Fruit fly (Drosophila melanogaster) whole organism, embryonic: ENCODE data around the gene Pph13.

Source experiments
- Antp ChIP-seq: fragments of 200-800 bp; sonication (Bioruptor generic); optimal IDR thresholded peaks from 3 replicates; lab custom pipeline; 2016; ENCODE audit warnings: missing biosample characterization, missing genetic modification characterization
- Atf6 ChIP-seq: fragments of 200-800 bp; sonication (Bioruptor generic); IDR thresholded peaks from 2 replicates; pipeline ENCODE4 v1.3.6; 2022; ENCODE audit warnings: missing biosample characterization, missing genetic modification characterization
- B-H1 ChIP-seq: fragments of 200-800 bp; sonication (Bioruptor generic); IDR thresholded peaks from 3 replicates; pipeline ENCODE4 v1.3.6; 2022; ENCODE audit warnings: missing biosample characterization, missing genetic modification characterization
- CG13296 ChIP-seq: fragments of 200-800 bp; sonication (Bioruptor generic); optimal IDR thresholded peaks from 3 replicates; lab custom pipeline; 2018; ENCODE audit warnings: missing biosample characterization, mild to moderate bottlenecking, missing genetic modification characterization
- CG16863 ChIP-seq: fragments of 200-800 bp; sonication (Bioruptor generic); optimal IDR thresholded peaks from 3 replicates; lab custom pipeline; 2016; ENCODE audit warnings: missing biosample characterization, missing genetic modification characterization
- CG18011 ChIP-seq: fragments of 200-800 bp; sonication (Bioruptor generic); optimal IDR thresholded peaks from 2 replicates; lab custom pipeline; 2017; ENCODE audit warnings: missing biosample characterization, missing genetic modification characterization, mild to moderate bottlenecking, moderate library complexity, missing genotype
- CG18619 ChIP-seq: fragments of 200-800 bp; sonication (Bioruptor generic); optimal IDR thresholded peaks from 3 replicates; lab custom pipeline; 2017; ENCODE audit warnings: missing biosample characterization, mild to moderate bottlenecking, missing genetic modification characterization
- CG2120 ChIP-seq: fragments of 200-800 bp; sonication (Bioruptor generic); optimal IDR thresholded peaks from 3 replicates; lab custom pipeline; 2016; ENCODE audit warnings: missing biosample characterization, missing genetic modification characterization
- CG2875 ChIP-seq: fragments of 200-800 bp; sonication (Bioruptor generic); optimal IDR thresholded peaks from 2 replicates; lab custom pipeline; 2017; ENCODE audit warnings: missing biosample characterization, mild to moderate bottlenecking, missing genetic modification characterization, missing genetic modification reagents
- CG31388 ChIP-seq: fragments of 200-800 bp; sonication (Bioruptor generic); optimal IDR thresholded peaks from 2 replicates; lab custom pipeline; 2016; ENCODE audit warnings: missing biosample characterization, missing genetic modification characterization
- CG3407 ChIP-seq: fragments of 200-800 bp; sonication (Bioruptor generic); optimal IDR thresholded peaks from 2 replicates; lab custom pipeline; 2018; ENCODE audit warnings: missing biosample characterization, mild to moderate bottlenecking, missing genetic modification characterization
- CG4282 ChIP-seq: fragments of 200-800 bp; sonication (Bioruptor generic); optimal IDR thresholded peaks from 2 replicates; lab custom pipeline; 2016; ENCODE audit warnings: missing biosample characterization, missing genetic modification characterization
- CG6654 ChIP-seq: fragments of 200-800 bp; sonication (Bioruptor generic); optimal IDR thresholded peaks from 2 replicates; lab custom pipeline; 2017; ENCODE audit warnings: missing biosample characterization, mild to moderate bottlenecking, missing genetic modification characterization
- CG6813 ChIP-seq: fragments of 200-800 bp; sonication (Bioruptor generic); optimal IDR thresholded peaks from 2 replicates; lab custom pipeline; 2017; ENCODE audit warnings: missing biosample characterization, missing genetic modification characterization, mild to moderate bottlenecking, moderate library complexity, missing genetic modification reagents
- CG7928 ChIP-seq: fragments of 200-800 bp; sonication (Bioruptor generic); optimal IDR thresholded peaks from 2 replicates; lab custom pipeline; 2017; ENCODE audit warnings: missing biosample characterization, mild to moderate bottlenecking, missing genetic modification characterization
- CG9437 ChIP-seq: fragments of 200-800 bp; sonication (Bioruptor generic); optimal IDR thresholded peaks from 2 replicates; lab custom pipeline; 2018; ENCODE audit warnings: missing biosample characterization, mild to moderate bottlenecking, missing genetic modification characterization
- CG9797 ChIP-seq: fragments of 200-800 bp; sonication (Bioruptor generic); optimal IDR thresholded peaks from 3 replicates; lab custom pipeline; 2018; ENCODE audit warnings: missing biosample characterization, mild to moderate bottlenecking, missing genetic modification characterization
- CrebB ChIP-seq: fragments of 200-800 bp; sonication (Bioruptor generic); optimal IDR thresholded peaks from 3 replicates; lab custom pipeline; 2018; ENCODE audit warnings: missing biosample characterization, mild to moderate bottlenecking, missing genetic modification characterization
- Dek ChIP-seq: fragments of 200-800 bp; sonication (Bioruptor generic); optimal IDR thresholded peaks from 3 replicates; lab custom pipeline; 2019; ENCODE audit warnings: missing biosample characterization, mild to moderate bottlenecking, missing genetic modification characterization, moderate library complexity
- Drgx ChIP-seq: fragments of 200-800 bp; sonication (Bioruptor generic); IDR thresholded peaks from 2 replicates; pipeline ENCODE4 v1.3.6; 2022; ENCODE audit warnings: missing biosample characterization, missing genetic modification characterization
- Ets65A ChIP-seq: fragments of 200-800 bp; sonication (Bioruptor generic); peaks from one replicate; lab custom pipeline; 2016; ENCODE audit warnings: missing biosample characterization, missing genetic modification characterization
- Fer1 ChIP-seq: fragments of 200-800 bp; sonication (Bioruptor generic); optimal IDR thresholded peaks from 2 replicates; lab custom pipeline; 2017; ENCODE audit warnings: missing biosample characterization, mild to moderate bottlenecking, missing genetic modification characterization
- HHEX ChIP-seq: fragments of 200-800 bp; sonication (Bioruptor generic); optimal IDR thresholded peaks from 3 replicates; lab custom pipeline; 2017; ENCODE audit warnings: missing biosample characterization, mild to moderate bottlenecking, missing genetic modification characterization, missing genetic modification reagents
- HLH4C ChIP-seq: fragments of 200-800 bp; sonication (Bioruptor generic); IDR thresholded peaks from 3 replicates; pipeline ENCODE4 v1.3.6; 2022; ENCODE audit warnings: missing biosample characterization, missing genetic modification characterization; ENCODE audit not compliant: partially characterized antibody
- HmgD ChIP-seq: fragments of 200-800 bp; sonication (Bioruptor generic); optimal IDR thresholded peaks from 3 replicates; lab custom pipeline; 2016; ENCODE audit warnings: missing biosample characterization, missing genetic modification characterization
- Jarid2 ChIP-seq: fragments of 200-800 bp; sonication (Bioruptor generic); optimal IDR thresholded peaks from 3 replicates; lab custom pipeline; 2017; ENCODE audit warnings: mild to moderate bottlenecking, missing biosample characterization, missing genetic modification reagents, missing genetic modification characterization
- Kr ChIP-seq: fragments of 200-800 bp; sonication (Bioruptor generic); optimal IDR thresholded peaks from 2 replicates; lab custom pipeline; 2017; ENCODE audit warnings: missing biosample characterization, mild to moderate bottlenecking, missing genetic modification characterization
- Med ChIP-seq: fragments of 200-800 bp; sonication (Bioruptor generic); peaks from one replicate; lab custom pipeline; 2016; ENCODE audit warnings: missing biosample characterization, missing genetic modification characterization, mild to moderate bottlenecking, inconsistent platforms, moderate library complexity
- NK7.1 ChIP-seq: fragments of 200-800 bp; sonication (Bioruptor generic); optimal IDR thresholded peaks from 3 replicates; lab custom pipeline; 2016; ENCODE audit warnings: missing biosample characterization, missing genetic modification characterization
- Nf-YA ChIP-seq: fragments of 200-800 bp; sonication (Bioruptor generic); IDR thresholded peaks from 2 replicates; pipeline ENCODE4 v1.3.6; 2022; ENCODE audit warnings: missing biosample characterization, missing genetic modification characterization
- Poxn ChIP-seq: fragments of 200-800 bp; sonication (Bioruptor generic); IDR thresholded peaks from 2 replicates; pipeline ENCODE4 v1.3.6; 2022; ENCODE audit warnings: missing biosample characterization, missing genetic modification characterization
- Rfx ChIP-seq: fragments of 200-800 bp; sonication (Bioruptor generic); IDR thresholded peaks from 2 replicates; pipeline ENCODE4 v1.3.6; 2022; ENCODE audit warnings: missing biosample characterization, missing genetic modification characterization
- Rx ChIP-seq: fragments of 200-800 bp; sonication (Bioruptor generic); IDR thresholded peaks from 2 replicates; pipeline ENCODE4 v1.3.6; 2022; ENCODE audit warnings: missing biosample characterization, missing genetic modification characterization
- TFAM ChIP-seq: fragments of 200-800 bp; sonication (Bioruptor generic); optimal IDR thresholded peaks from 2 replicates; lab custom pipeline; 2017; ENCODE audit warnings: missing biosample characterization, missing genetic modification characterization, inconsistent platforms
- cg ChIP-seq: fragments of 200-800 bp; sonication (Bioruptor generic); optimal IDR thresholded peaks from 3 replicates; lab custom pipeline; 2019; ENCODE audit warnings: missing biosample characterization, mild to moderate bottlenecking, missing genetic modification characterization, moderate library complexity
- dm ChIP-seq: fragments of 200-800 bp; sonication (Bioruptor generic); optimal IDR thresholded peaks from 3 replicates; lab custom pipeline; 2016; ENCODE audit warnings: missing biosample characterization, missing genetic modification characterization
- dmrt99B ChIP-seq: fragments of 200-800 bp; sonication (Bioruptor generic); optimal IDR thresholded peaks from 2 replicates; lab custom pipeline; 2018; ENCODE audit warnings: missing biosample characterization, mild to moderate bottlenecking, missing genetic modification characterization, moderate library complexity
- emc ChIP-seq: fragments of 200-800 bp; sonication (Bioruptor generic); optimal IDR thresholded peaks from 2 replicates; lab custom pipeline; 2016; ENCODE audit warnings: missing biosample characterization, missing genetic modification characterization
- esg ChIP-seq: fragments of 200-800 bp; sonication (Bioruptor generic); conservative IDR thresholded peaks from 2 replicates; pipeline ENCODE4 v1.3.6; 2022; ENCODE audit warnings: missing biosample characterization, missing genetic modification characterization
- eve ChIP-seq, 2 experiments: fragments of >200 bp; optimal IDR thresholded peaks; 2 replicates each; lab custom pipeline; 2017; ENCODE audit warnings: missing biosample characterization in 2 of 2, missing genetic modification characterization in 2 of 2
- gfzf ChIP-seq: fragments of 200-800 bp; sonication (Bioruptor generic); optimal IDR thresholded peaks from 2 replicates; lab custom pipeline; 2016; ENCODE audit warnings: missing biosample characterization, mild to moderate bottlenecking, missing genetic modification characterization, moderate library complexity
- mirr ChIP-seq: fragments of 200-800 bp; sonication (Bioruptor generic); optimal IDR thresholded peaks from 3 replicates; lab custom pipeline; 2018; ENCODE audit warnings: missing biosample characterization, mild to moderate bottlenecking, missing genetic modification characterization
- nom ChIP-seq: fragments of 200-800 bp; sonication (Bioruptor generic); optimal IDR thresholded peaks from 2 replicates; lab custom pipeline; 2017; ENCODE audit warnings: missing biosample characterization, missing genetic modification characterization, mild to moderate bottlenecking, moderate library complexity, missing genetic modification reagents
- pb ChIP-seq: fragments of 200-800 bp; sonication (Bioruptor generic); optimal IDR thresholded peaks from 3 replicates; lab custom pipeline; 2016; ENCODE audit warnings: missing biosample characterization, missing genetic modification characterization
- pita ChIP-seq: fragments of 200-800 bp; sonication (Bioruptor generic); optimal IDR thresholded peaks from 2 replicates; lab custom pipeline; 2017; ENCODE audit warnings: missing biosample characterization, mild to moderate bottlenecking, missing genetic modification characterization
- sens ChIP-seq: fragments of 200-800 bp; sonication (Bioruptor generic); peaks from one replicate; lab custom pipeline; 2016; ENCODE audit warnings: missing biosample characterization, missing genetic modification characterization
- slou ChIP-seq: fragments of 200-800 bp; sonication (Bioruptor generic); optimal IDR thresholded peaks from 3 replicates; lab custom pipeline; 2016; ENCODE audit warnings: missing biosample characterization, missing genetic modification characterization
- sna ChIP-seq: fragments of 200-800 bp; sonication (Bioruptor generic); IDR thresholded peaks from 2 replicates; pipeline ENCODE4 v1.3.6; 2022; ENCODE audit warnings: missing biosample characterization, missing genetic modification characterization; ENCODE audit not compliant: partially characterized antibody
- sqz ChIP-seq: fragments of 200-800 bp; sonication (Bioruptor generic); optimal IDR thresholded peaks from 3 replicates; lab custom pipeline; 2018; ENCODE audit warnings: missing biosample characterization, mild to moderate bottlenecking, missing genetic modification characterization
- ssp ChIP-seq: fragments of 200-800 bp; sonication (Bioruptor generic); IDR thresholded peaks from 2 replicates; pipeline ENCODE4 v1.3.6; 2022; ENCODE audit warnings: missing biosample characterization, missing genetic modification characterization
- unc-4 ChIP-seq: fragments of 200-800 bp; sonication (Bioruptor generic); IDR thresholded peaks from 2 replicates; pipeline ENCODE4 v1.3.6; 2022; ENCODE audit warnings: missing biosample characterization, missing genetic modification characterization; ENCODE audit not compliant: partially characterized antibody
- zen2 ChIP-seq: fragments of 200-800 bp; sonication (Bioruptor generic); IDR thresholded peaks from 3 replicates; pipeline ENCODE4 v1.3.6; 2022; ENCODE audit warnings: missing biosample characterization, missing genetic modification characterization; ENCODE audit not compliant: partially characterized antibody
- zfh1 ChIP-seq: fragments of 200-800 bp; sonication (Bioruptor generic); IDR thresholded peaks from 3 replicates; pipeline ENCODE4 v1.3.6; 2022; ENCODE audit warnings: missing biosample characterization, missing genetic modification characterization

The Pph13 gene

DNA sequence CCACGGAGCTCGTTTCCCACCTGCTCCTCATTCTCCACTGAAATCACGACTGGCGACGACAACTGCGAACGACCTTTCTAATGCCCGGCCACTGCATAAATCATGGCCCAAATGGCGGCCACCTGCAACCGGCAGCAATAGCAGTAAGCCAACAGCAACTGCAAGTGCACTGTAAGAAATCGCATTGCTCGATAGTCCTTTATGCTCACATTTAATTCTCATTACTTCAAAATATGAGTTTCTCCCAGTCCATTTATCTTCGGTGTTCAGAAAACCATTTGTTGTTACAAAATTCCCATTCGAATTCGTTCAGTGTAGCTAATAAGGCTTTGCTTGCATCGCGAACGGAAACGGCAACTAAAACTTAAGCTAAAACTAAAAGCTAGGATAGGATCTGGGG is 26.8 kb downstream of the Pph13 start (continued):
- TF ChIP-seq CG13296 (GFP tag; lab: Kevin White, UChicago) (no peak), Fer1 (no peak), CG3407 (GFP tag; lab: Kevin White, UChicago) (no peak), Med (peak; percentile 60), NK7.1 (GFP tag; lab: Kevin White, UChicago) (no peak), TFAM (no peak), CG2120 (GFP tag; lab: Kevin White, UChicago) (no peak), Kr (no peak), CG18011 (GFP tag; lab: Kevin White, UChicago) (no peak), sna (GFP tag; lab: Robert Waterston, UW) (no peak), HLH4C (no peak), nom (GFP tag; lab: Kevin White, UChicago) (no peak), zen2 (GFP tag; lab: Robert Waterston, UW) (no peak), Drgx (GFP tag; lab: Robert Waterston, UW) (peak; percentile 87), pb (no peak), HHEX (GFP tag; lab: Kevin White, UChicago) (no peak), Poxn (GFP tag; lab: Robert Waterston, UW) (no peak), Ets65A (peak; percentile 92), HmgD (GFP tag; lab: Kevin White, UChicago) (no peak), Rfx (GFP tag; lab: Robert Waterston, UW) (no peak), sens (peak; percentile 72), emc (GFP tag; lab: Kevin White, UChicago) (no peak), mirr (GFP tag; lab: Kevin White, UChicago) (no peak), CrebB (tag; lab: Kevin White, UChicago) (no peak), CG4282 (GFP tag; lab: Kevin White, UChicago) (no peak), CG2875 (GFP tag; lab: Kevin White, UChicago) (no peak), zfh1 (GFP tag; lab: Robert Waterston, UW) (no peak), pita (GFP tag; lab: Kevin White, UChicago) (no peak), ssp (GFP tag; lab: Robert Waterston, UW) (no peak), esg (GFP tag; lab: Robert Waterston, UW) (no peak), dm (GFP tag; lab: Kevin White, UChicago) (no peak), Antp (no peak), cg (GFP tag; lab: Kevin White, UChicago) (no peak), unc-4 (GFP tag; lab: Robert Waterston, UW) (no peak), CG9797 (GFP tag; lab: Kevin White, UChicago) (no peak), slou (no peak)

DNA sequence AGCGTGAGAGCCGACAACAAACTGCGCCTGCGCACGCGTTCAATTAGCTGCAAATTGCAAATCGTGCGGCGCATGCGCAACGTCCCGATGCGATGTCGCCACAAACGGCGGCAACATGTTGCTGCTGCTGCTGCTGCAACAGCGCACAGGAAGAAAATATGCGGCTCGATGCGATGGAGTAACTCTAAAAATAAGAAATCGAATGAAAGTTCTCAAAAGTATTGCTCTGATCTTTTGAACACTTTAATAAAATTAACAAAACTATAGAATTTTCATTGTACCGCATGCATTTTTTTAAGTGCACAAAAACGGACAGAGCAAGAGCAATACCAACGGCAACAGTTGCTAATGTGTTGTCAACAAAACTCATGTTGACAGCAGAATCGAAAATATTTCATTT is 28.9 kb downstream of the Pph13 start:
- TF ChIP-seq CG6813 (GFP tag; lab: Kevin White, UChicago) (no peak), CG7928 (GFP tag; lab: Kevin White, UChicago) (no peak), Jarid2 (no peak), CG18619 (GFP tag; lab: Kevin White, UChicago) (no peak), dmrt99B (tag; lab: Kevin White, UChicago) (no peak), CG9437 (GFP tag; lab: Kevin White, UChicago) (no peak), CG31388 (GFP tag; lab: Kevin White, UChicago) (no peak), eve (GFP tag; optimal IDR thresholded peaks at IDR 0.05; lab: Kevin White, UChicago) (peak in 1 of 2 experiments; percentile 69), Dek (tag; lab: Kevin White, UChicago) (no peak), Fer1 (no peak), CG6654 (no peak), Rfx (GFP tag; lab: Robert Waterston, UW) (no peak), gfzf (GFP tag; lab: Kevin White, UChicago) (no peak), Atf6 (GFP tag; lab: Robert Waterston, UW) (no peak), B-H1 (no peak), CG16863 (GFP tag; lab: Kevin White, UChicago) (no peak), Rx (no peak), Nf-YA (GFP tag; lab: Robert Waterston, UW) (0 out of 2 replicates have a peak, but pooled peaks have one; percentile 16), sqz (GFP tag; lab: Kevin White, UChicago) (no peak), Antp (no peak)
